Worm (Caenorhabditis elegans): ENCODE results near the gene his-70.

ce11 chrIII:4101016-4101415, 41.1 kb upstream of the his-70 start:
- TF ChIP-seq tbx-2 (tag; optimal IDR thresholded peaks at IDR 0.05) (no peak), nhr-28 (tag; optimal IDR thresholded peaks at IDR 0.05) (no peak), lin-39 (tag; optimal IDR thresholded peaks at IDR 0.05) (no peak), nhr-237 (tag; optimal IDR thresholded peaks at IDR 0.05) (no peak), ztf-11 (tag; optimal IDR thresholded peaks at IDR 0.05) (no peak), snpc-4 (tag; optimal IDR thresholded peaks at IDR 0.05) (no peak), ama-1 (optimal IDR thresholded peaks at IDR 0.05) (no peak), ceh-82 (tag; optimal IDR thresholded peaks at IDR 0.05) (no peak), pha-4 (tag; optimal IDR thresholded peaks at IDR 0.05) (no peak), unc-39 (tag; optimal IDR thresholded peaks at IDR 0.05) (no peak), egl-27 (tag; optimal IDR thresholded peaks at IDR 0.05) (no peak)

All from whole organism, L3 larva.